Worm (Caenorhabditis elegans) whole organism, mixed stage, embryonic: ENCODE measurements around the gene gtl-1.

Experiments
- M03D4.4 ChIP-seq: sonication (generic microtip); optimal IDR thresholded peaks from 2 replicates; lab custom pipeline; 2017; ENCODE audit warnings: mild to moderate bottlenecking, missing genetic modification characterization, missing compliant biosample characterization
- bed-3 ChIP-seq: fragments of 200-800 bp; sonication (Bioruptor generic); optimal IDR thresholded peaks from 3 replicates; lab custom pipeline; 2018; ENCODE audit warnings: mild to moderate bottlenecking, missing genetic modification characterization, moderate library complexity, missing compliant biosample characterization
- blmp-1 ChIP-seq: fragments of 150-350 bp; optimal IDR thresholded peaks from 2 replicates; lab custom pipeline; 2014; ENCODE audit warnings: missing biosample characterization, missing genetic modification characterization
- ceh-39 ChIP-seq: fragments of 150-350 bp; optimal IDR thresholded peaks from 2 replicates; lab custom pipeline; 2014; ENCODE audit warnings: missing biosample characterization, missing genetic modification characterization
- ceh-43 ChIP-seq: fragments of 200-800 bp; sonication (Bioruptor generic); optimal IDR thresholded peaks from 2 replicates; lab custom pipeline; 2018; ENCODE audit warnings: mild to moderate bottlenecking, missing genetic modification characterization, moderate library complexity, missing compliant biosample characterization
- ceh-83 ChIP-seq: fragments of 200-800 bp; sonication (Bioruptor generic); optimal IDR thresholded peaks from 2 replicates; lab custom pipeline; 2018; ENCODE audit warnings: mild to moderate bottlenecking, missing genetic modification characterization, missing compliant biosample characterization
- ces-1 ChIP-seq: fragments of 150-350 bp; optimal IDR thresholded peaks from 2 replicates; lab custom pipeline; 2014; ENCODE audit warnings: missing biosample characterization, missing genetic modification reagents, missing genetic modification characterization
- cnd-1 ChIP-seq: fragments of 200-800 bp; sonication (Bioruptor generic); optimal IDR thresholded peaks from 2 replicates; lab custom pipeline; 2018; ENCODE audit warnings: mild to moderate bottlenecking, missing genetic modification characterization, missing compliant biosample characterization
- drap-1 ChIP-seq: fragments of 200-800 bp; sonication (Bioruptor generic); optimal IDR thresholded peaks from 3 replicates; lab custom pipeline; 2018; ENCODE audit warnings: mild to moderate bottlenecking, missing genetic modification characterization, missing compliant biosample characterization
- elt-1 ChIP-seq: sonication (generic microtip); optimal IDR thresholded peaks from 2 replicates; lab custom pipeline; 2017; ENCODE audit warnings: missing genetic modification characterization, mild to moderate bottlenecking, missing compliant biosample characterization, antibody characterized with exemption, moderate library complexity, borderline replicate concordance; ENCODE audit not compliant: insufficient read depth
- elt-3 ChIP-seq: fragments of 150-350 bp; optimal IDR thresholded peaks from 2 replicates; lab custom pipeline; 2014; ENCODE audit warnings: missing biosample characterization, missing genetic modification characterization
- flh-1 ChIP-seq: fragments of 200-800 bp; sonication (Bioruptor generic); optimal IDR thresholded peaks from 2 replicates; lab custom pipeline; 2018; ENCODE audit warnings: mild to moderate bottlenecking, missing genetic modification characterization, moderate library complexity, missing compliant biosample characterization
- ham-2 ChIP-seq: fragments of 200-800 bp; sonication (Bioruptor generic); optimal IDR thresholded peaks from 2 replicates; lab custom pipeline; 2018; ENCODE audit warnings: mild to moderate bottlenecking, missing genetic modification characterization, missing compliant biosample characterization
- lin-13 ChIP-seq: fragments of 150-350 bp; optimal IDR thresholded peaks from 2 replicates; lab custom pipeline; 2014; ENCODE audit warnings: missing biosample characterization, missing genetic modification characterization
- lin-32 ChIP-seq: fragments of 200-800 bp; sonication (Bioruptor generic); optimal IDR thresholded peaks from 2 replicates; lab custom pipeline; 2018; ENCODE audit warnings: mild to moderate bottlenecking, missing genetic modification characterization, missing compliant biosample characterization
- lsy-2 ChIP-seq: fragments of 150-350 bp; optimal IDR thresholded peaks from 2 replicates; lab custom pipeline; 2014; ENCODE audit warnings: missing biosample characterization, missing genetic modification characterization
- mab-5 ChIP-seq: fragments of 150-350 bp; optimal IDR thresholded peaks from 2 replicates; lab custom pipeline; 2014; ENCODE audit warnings: missing biosample characterization, missing genetic modification characterization
- mep-1 ChIP-seq: fragments of 150-350 bp; optimal IDR thresholded peaks from 2 replicates; lab custom pipeline; 2017; ENCODE audit warnings: missing biosample characterization, missing genetic modification reagents, missing genetic modification characterization, inconsistent platforms
- mls-2 ChIP-seq: sonication (generic microtip); optimal IDR thresholded peaks from 2 replicates; lab custom pipeline; 2016; ENCODE audit warnings: mild to moderate bottlenecking, missing genetic modification characterization, moderate library complexity, missing compliant biosample characterization
- nhr-12 ChIP-seq: fragments of 150-350 bp; optimal IDR thresholded peaks from 2 replicates; lab custom pipeline; 2014; ENCODE audit warnings: missing biosample characterization, missing genetic modification characterization
- nhr-2 ChIP-seq: fragments of 150-350 bp; optimal IDR thresholded peaks from 2 replicates; lab custom pipeline; 2014; ENCODE audit warnings: missing biosample characterization, missing genetic modification characterization
- nhr-237 ChIP-seq: fragments of 150-350 bp; optimal IDR thresholded peaks from 2 replicates; lab custom pipeline; 2014; ENCODE audit warnings: missing biosample characterization, missing genetic modification characterization
- nhr-28 ChIP-seq: fragments of 150-350 bp; optimal IDR thresholded peaks from 2 replicates; lab custom pipeline; 2014; ENCODE audit warnings: missing biosample characterization, missing genetic modification characterization
- nhr-76 ChIP-seq: sonication (generic microtip); optimal IDR thresholded peaks from 2 replicates; lab custom pipeline; 2017; ENCODE audit warnings: missing biosample characterization, missing genetic modification characterization
- pha-4 ChIP-seq: fragments of 150-350 bp; optimal IDR thresholded peaks from 2 replicates; lab custom pipeline; 2018; ENCODE audit warnings: missing biosample characterization, missing genetic modification reagents, missing genetic modification characterization
- sem-2 ChIP-seq: fragments of 200-800 bp; sonication (Bioruptor generic); optimal IDR thresholded peaks from 2 replicates; lab custom pipeline; 2018; ENCODE audit warnings: mild to moderate bottlenecking, missing genetic modification characterization, missing compliant biosample characterization
- sptf-1 ChIP-seq: sonication (generic microtip); optimal IDR thresholded peaks from 2 replicates; lab custom pipeline; 2017; ENCODE audit warnings: mild to moderate bottlenecking, missing genetic modification characterization, moderate library complexity, missing compliant biosample characterization
- tbx-8 ChIP-seq: fragments of 200-800 bp; sonication (Bioruptor generic); optimal IDR thresholded peaks from 2 replicates; lab custom pipeline; 2018; ENCODE audit warnings: mild to moderate bottlenecking, missing genetic modification characterization, moderate library complexity, missing compliant biosample characterization
- unc-120 ChIP-seq: sonication (generic microtip); optimal IDR thresholded peaks from 2 replicates; lab custom pipeline; 2017; ENCODE audit warnings: missing genetic modification characterization, missing compliant biosample characterization; ENCODE audit not compliant: poor library complexity, severe bottlenecking
- unc-39 ChIP-seq: fragments of 150-350 bp; optimal IDR thresholded peaks from 2 replicates; lab custom pipeline; 2014; ENCODE audit warnings: missing biosample characterization, missing genetic modification characterization
- unc-62 ChIP-seq: fragments of 150-350 bp; optimal IDR thresholded peaks from 2 replicates; lab custom pipeline; 2014; ENCODE audit warnings: missing biosample characterization, missing genetic modification reagents, missing genetic modification characterization
- zip-8 ChIP-seq: fragments of 150-350 bp; optimal IDR thresholded peaks from 2 replicates; lab custom pipeline; 2014; ENCODE audit warnings: missing biosample characterization, missing genetic modification characterization
- ztf-11 ChIP-seq: fragments of 150-350 bp; optimal IDR thresholded peaks from 2 replicates; lab custom pipeline; 2014; ENCODE audit warnings: missing biosample characterization, missing genetic modification characterization

The gtl-1 gene

ce11 chrIV:11259485-11259972 lies at the start of gene gtl-1:
Gene gtl-1 (minus strand): TSS chrIV:11259535.
- TF ChIP-seq ceh-39 (tag; lab: Kevin White, UChicago) (no peak), zip-8 (no peak), unc-62 (no peak), ceh-83 (GFP tag; lab: Kevin White, UChicago) (no peak), unc-120 (tag; lab: Kevin White, UChicago) (no peak), nhr-12 (no peak), elt-1 (tag; lab: Kevin White, UChicago) (no peak), mep-1 (tag; lab: Kevin White, UChicago) (no peak), sem-2 (GFP tag; lab: Kevin White, UChicago) (no peak), mls-2 (tag; lab: Kevin White, UChicago) (no peak), nhr-2 (no peak)

- TF ChIP-seq unc-120 (tag; lab: Kevin White, UChicago) (no peak), ceh-39 (tag; lab: Kevin White, UChicago) (no peak), M03D4.4 (tag; lab: Kevin White, UChicago) (no peak), sptf-1 (tag; lab: Kevin White, UChicago) (no peak), ceh-43 (no peak), lin-13 (no peak), blmp-1 (tag; lab: Kevin White, UChicago) (no peak), elt-3 (no peak), mep-1 (tag; lab: Kevin White, UChicago) (no peak), ham-2 (no peak), zip-8 (no peak)
Measured at ce11 chrIV:11307770-11308169, 48.4 kb upstream of the gtl-1 start.

ce11 chrIV:11306548-11306947 lies 47.2 kb upstream of the gtl-1 start, which contains the start of gene B0035.13:
Gene B0035.13 (minus strand): TSS chrIV:11306720.
- TF ChIP-seq pha-4 (tag; lab: Kevin White, UChicago) (no peak), nhr-2 (no peak), sptf-1 (tag; lab: Kevin White, UChicago) (no peak), ham-2 (no peak), mab-5 (tag; lab: Kevin White, UChicago) (no peak), mls-2 (tag; lab: Kevin White, UChicago) (no peak), unc-39 (tag; lab: Kevin White, UChicago) (no peak), lsy-2 (no peak), lin-32 (GFP tag; lab: Kevin White, UChicago) (no peak), lin-13 (no peak), cnd-1 (tag; lab: Kevin White, UChicago) (no peak), nhr-28 (tag; lab: Kevin White, UChicago) (no peak), nhr-237 (tag; lab: Kevin White, UChicago) (no peak), ztf-11 (tag; lab: Kevin White, UChicago) (no peak), unc-62 (no peak)

ce11 chrIV:11304970-11305369 lies 45.6 kb upstream of the gtl-1 start:
- TF ChIP-seq nhr-76 (no peak), elt-1 (tag; lab: Kevin White, UChicago) (no peak), ces-1 (no peak), sem-2 (GFP tag; lab: Kevin White, UChicago) (no peak), blmp-1 (tag; lab: Kevin White, UChicago) (no peak), drap-1 (GFP tag; lab: Kevin White, UChicago) (no peak), cnd-1 (tag; lab: Kevin White, UChicago) (no peak), sptf-1 (tag; lab: Kevin White, UChicago) (no peak), bed-3 (GFP tag; lab: Kevin White, UChicago) (no peak), mab-5 (tag; lab: Kevin White, UChicago) (no peak), flh-1 (GFP tag; lab: Kevin White, UChicago) (no peak), tbx-8 (GFP tag; lab: Kevin White, UChicago) (no peak), ceh-83 (GFP tag; lab: Kevin White, UChicago) (no peak), lsy-2 (no peak)
